Fruit fly (Drosophila melanogaster): ENCODE data around the gene CG12104.

CG12104 gene

DNA sequence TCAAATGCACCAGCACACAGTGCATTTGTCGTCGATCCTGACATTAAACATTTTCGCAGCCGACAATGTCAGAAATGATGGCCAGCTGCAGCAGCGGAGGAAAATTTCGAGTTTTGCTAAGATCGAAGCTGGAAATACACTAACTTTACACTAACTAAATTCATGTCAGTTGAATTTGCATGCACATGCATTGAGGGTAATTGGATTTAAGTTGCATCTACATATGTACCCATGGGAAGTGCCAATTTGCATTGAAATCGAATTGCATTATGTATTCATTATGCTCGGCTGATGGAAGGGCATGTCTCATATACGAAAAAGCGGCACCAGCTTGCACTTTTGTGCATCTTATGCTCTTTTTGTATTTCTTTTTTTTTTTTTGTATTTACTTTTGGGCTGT lies 17.7 kb downstream of the CG12104 start (continued):
- TF ChIP-seq psq (GFP tag; optimal IDR thresholded peaks at IDR 0.05): no peak
- peak; percentile 24 for TF ChIP-seq CG10979 (tag; optimal IDR thresholded peaks at IDR 0.05)
- no peak for TF ChIP-seq scrt (GFP tag; optimal IDR thresholded peaks at IDR 0.05)
- no peak for TF ChIP-seq sc (optimal IDR thresholded peaks at IDR 0.05)
- TF ChIP-seq sc (GFP tag; optimal IDR thresholded peaks at IDR 0.05): no peak
- TF ChIP-seq Dp (GFP tag; optimal IDR thresholded peaks at IDR 0.05): no peak
- no peak for TF ChIP-seq Meics (GFP tag; optimal IDR thresholded peaks at IDR 0.05)
- TF ChIP-seq CG3065 (GFP tag; optimal IDR thresholded peaks at IDR 0.05): no peak
- no peak for TF ChIP-seq Oli (tag; optimal IDR thresholded peaks at IDR 0.05)
- no peak for TF ChIP-seq Xbp1 (GFP tag; optimal IDR thresholded peaks at IDR 0.05)
- TF ChIP-seq tio (GFP tag; optimal IDR thresholded peaks at IDR 0.05): no peak
- no peak for TF ChIP-seq CG6765 (GFP tag; optimal IDR thresholded peaks at IDR 0.05)
- TF ChIP-seq NC2α (GFP tag; optimal IDR thresholded peaks at IDR 0.05): no peak
- 0 out of 3 replicates have a peak, but pooled peaks have one; percentile 15 for TF ChIP-seq ase (GFP tag; IDR thresholded peaks at IDR 0.05)
- TF ChIP-seq Hand (GFP tag; optimal IDR thresholded peaks at IDR 0.05): no peak
- no peak for TF ChIP-seq CG8924 (tag; optimal IDR thresholded peaks at IDR 0.05)
- no peak for TF ChIP-seq CG2875 (GFP tag; optimal IDR thresholded peaks at IDR 0.05)
- TF ChIP-seq twi (tag; optimal IDR thresholded peaks at IDR 0.05): no peak
- TF ChIP-seq CG43689 (GFP tag; IDR thresholded peaks at IDR 0.05): no peak
- TF ChIP-seq abd-A (tag; optimal IDR thresholded peaks at IDR 0.05): no peak
- TF ChIP-seq CG8388 (GFP tag; optimal IDR thresholded peaks at IDR 0.05): no peak
- no peak for TF ChIP-seq CG17186 (GFP tag; optimal IDR thresholded peaks at IDR 0.05)
- peak; percentile 67 for TF ChIP-seq sens (GFP tag)
- peak; percentile 16; the same call in 1 of the 3 replicates for TF ChIP-seq croc (GFP tag; conservative IDR thresholded peaks at IDR 0.05)
- peak; percentile 45; the same call in 1 of the 2 replicates for TF ChIP-seq Xrp1 (GFP tag; IDR thresholded peaks at IDR 0.05)
- no peak for TF ChIP-seq en (GFP tag; optimal IDR thresholded peaks at IDR 0.05)
- no peak for TF ChIP-seq Rx (GFP tag; IDR thresholded peaks at IDR 0.05)
- no peak for TF ChIP-seq Aef1 (GFP tag; IDR thresholded peaks at IDR 0.05)
- TF ChIP-seq CG10147 (GFP tag; optimal IDR thresholded peaks at IDR 0.05): no peak
- no peak for TF ChIP-seq Adf1 (GFP tag; IDR thresholded peaks at IDR 0.05)
- no peak for TF ChIP-seq Taf1 (GFP tag; IDR thresholded peaks at IDR 0.05)
- no peak for TF ChIP-seq CG2889 (GFP tag; IDR thresholded peaks at IDR 0.05)
- TF ChIP-seq kni (GFP tag; optimal IDR thresholded peaks at IDR 0.05): no peak
- 0 out of 2 replicates have a peak, but pooled peaks have one; percentile 12 for TF ChIP-seq gt (GFP tag; IDR thresholded peaks at IDR 0.05)
- TF ChIP-seq stwl (tag; optimal IDR thresholded peaks at IDR 0.05): no peak
- TF ChIP-seq knrl (GFP tag; IDR thresholded peaks at IDR 0.05; ENCODE audit: partially characterized antibody): no peak
- TF ChIP-seq dysf (GFP tag; IDR thresholded peaks at IDR 0.05): peak; percentile 54; the same call in 1 of the 3 replicates
- no peak for TF ChIP-seq ato (GFP tag; IDR thresholded peaks at IDR 0.05; ENCODE audit: partially characterized antibody)
- TF ChIP-seq Sox100B (GFP tag; optimal IDR thresholded peaks at IDR 0.05): peak; percentile 9
- TF ChIP-seq Sry-β (GFP tag; optimal IDR thresholded peaks at IDR 0.05): no peak
- TF ChIP-seq HHEX (GFP tag; optimal IDR thresholded peaks at IDR 0.05): peak; percentile 8
- TF ChIP-seq CG8281 (tag; optimal IDR thresholded peaks at IDR 0.05): no peak
- no peak for TF ChIP-seq h (optimal IDR thresholded peaks at IDR 0.05)
- TF ChIP-seq dpn (GFP tag; optimal IDR thresholded peaks at IDR 0.05): no peak
- TF ChIP-seq Blimp-1 (GFP tag; optimal IDR thresholded peaks at IDR 0.05): peak; percentile 43
- TF ChIP-seq CG16863 (GFP tag; optimal IDR thresholded peaks at IDR 0.05): no peak
- peak; percentile 46 for TF ChIP-seq CG18262 (tag; optimal IDR thresholded peaks at IDR 0.05)
- TF ChIP-seq chinmo (GFP tag; IDR thresholded peaks at IDR 0.05; ENCODE audit: partially characterized antibody): no peak
- TF ChIP-seq CG3847 (GFP tag; IDR thresholded peaks at IDR 0.05): no peak
- TF ChIP-seq CG2202 (tag; optimal IDR thresholded peaks at IDR 0.05): no peak
- no peak for TF ChIP-seq inv (GFP tag; IDR thresholded peaks at IDR 0.05; ENCODE audit: partially characterized antibody)
